Fruit fly (Drosophila melanogaster) whole organism, embryonic: Measurements from ENCODE around the gene CG18135.

Experiments
- ATbp ChIP-seq: fragments of 200-800 bp; sonication (Bioruptor generic); optimal IDR thresholded peaks from 2 replicates; lab custom pipeline; 2017; ENCODE audit warnings: missing biosample characterization, mild to moderate bottlenecking, missing genetic modification characterization, missing genetic modification reagents
- Asciz ChIP-seq: fragments of 200-800 bp; sonication (Bioruptor generic); optimal IDR thresholded peaks from 2 replicates; lab custom pipeline; 2017; ENCODE audit warnings: missing biosample characterization, mild to moderate bottlenecking, missing genetic modification characterization, missing genetic modification reagents
- B-H1 ChIP-seq: fragments of 200-800 bp; sonication (Bioruptor generic); IDR thresholded peaks from 3 replicates; pipeline ENCODE4 v1.3.6; 2022; ENCODE audit warnings: missing biosample characterization, missing genetic modification characterization
- BEAF-32 ChIP-seq: fragments of 200-800 bp; sonication (Bioruptor generic); optimal IDR thresholded peaks from 3 replicates; lab custom pipeline; 2017; ENCODE audit warnings: missing biosample characterization, missing genetic modification characterization, mild to moderate bottlenecking, moderate library complexity, missing genetic modification reagents
- Blimp-1 ChIP-seq: fragments of 200-800 bp; sonication (Bioruptor generic); optimal IDR thresholded peaks from 3 replicates; lab custom pipeline; 2018; ENCODE audit warnings: missing biosample characterization, missing genetic modification characterization, mild to moderate bottlenecking, moderate library complexity, missing genetic modification reagents
- CG11560 ChIP-seq: fragments of 200-800 bp; sonication (Bioruptor generic); IDR thresholded peaks from 3 replicates; pipeline ENCODE4 v1.3.6; 2022; ENCODE audit warnings: missing biosample characterization, missing genetic modification characterization
- CG12769 ChIP-seq: fragments of 200-800 bp; sonication (Bioruptor generic); optimal IDR thresholded peaks from 2 replicates; lab custom pipeline; 2019; ENCODE audit warnings: missing biosample characterization, mild to moderate bottlenecking, missing genetic modification characterization, moderate library complexity
- CG16863 ChIP-seq: fragments of 200-800 bp; sonication (Bioruptor generic); optimal IDR thresholded peaks from 3 replicates; lab custom pipeline; 2016; ENCODE audit warnings: missing biosample characterization, missing genetic modification characterization
- CG17186 ChIP-seq: fragments of 200-800 bp; sonication (Bioruptor generic); optimal IDR thresholded peaks from 3 replicates; lab custom pipeline; 2017; ENCODE audit warnings: missing biosample characterization, missing genetic modification reagents, missing genetic modification characterization
- CG18262 ChIP-seq: fragments of 200-800 bp; optimal IDR thresholded peaks from 3 replicates; lab custom pipeline; 2019; ENCODE audit warnings: missing biosample characterization, mild to moderate bottlenecking, missing genetic modification characterization, moderate library complexity
- CG4404 ChIP-seq: fragments of 200-800 bp; sonication (Bioruptor generic); IDR thresholded peaks from 2 replicates; pipeline ENCODE4 v1.3.6; 2022; ENCODE audit warnings: missing biosample characterization, missing genetic modification characterization
- CG4707 ChIP-seq: fragments of 200-800 bp; sonication (Bioruptor generic); optimal IDR thresholded peaks from 2 replicates; lab custom pipeline; 2018; ENCODE audit warnings: missing biosample characterization, mild to moderate bottlenecking, missing genetic modification characterization, moderate library complexity
- CG5180 ChIP-seq: fragments of 200-800 bp; sonication (Bioruptor generic); optimal IDR thresholded peaks from 3 replicates; lab custom pipeline; 2017; ENCODE audit warnings: missing biosample characterization, missing genetic modification characterization, mild to moderate bottlenecking, moderate library complexity, missing genetic modification reagents
- CG6175 ChIP-seq: fragments of 200-800 bp; sonication (Bioruptor generic); IDR thresholded peaks from 3 replicates; pipeline ENCODE4 v1.3.6; 2022; ENCODE audit warnings: missing biosample characterization, missing genetic modification characterization
- CG6854 ChIP-seq: fragments of 200-800 bp; sonication (Bioruptor generic); optimal IDR thresholded peaks from 3 replicates; lab custom pipeline; 2017; ENCODE audit warnings: missing biosample characterization, mild to moderate bottlenecking, missing genetic modification characterization
- CG9876 ChIP-seq: fragments of 200-800 bp; sonication (Bioruptor generic); optimal IDR thresholded peaks from 2 replicates; lab custom pipeline; 2016; ENCODE audit warnings: missing biosample characterization, missing genetic modification characterization
- Deaf1 ChIP-seq: fragments of 200-800 bp; optimal IDR thresholded peaks from 3 replicates; lab custom pipeline; 2019; ENCODE audit warnings: missing biosample characterization, mild to moderate bottlenecking, missing genetic modification characterization, moderate library complexity
- Dll ChIP-seq: fragments of 200-800 bp; sonication (Bioruptor generic); IDR thresholded peaks from 4 replicates; pipeline ENCODE4 v1.3.6; 2022; ENCODE audit warnings: missing biosample characterization, missing genetic modification characterization; ENCODE audit not compliant: partially characterized antibody
- Drgx ChIP-seq: fragments of 200-800 bp; sonication (Bioruptor generic); IDR thresholded peaks from 2 replicates; pipeline ENCODE4 v1.3.6; 2022; ENCODE audit warnings: missing biosample characterization, missing genetic modification characterization
- HmgD ChIP-seq: fragments of 200-800 bp; sonication (Bioruptor generic); optimal IDR thresholded peaks from 3 replicates; lab custom pipeline; 2016; ENCODE audit warnings: missing biosample characterization, missing genetic modification characterization
- Hr78 ChIP-seq, 2 experiments: fragments of 200-800 bp in 1 of 2; fragments of >200 bp in 1 of 2; sonication (Bioruptor generic) in 1 of 2; optimal IDR thresholded peaks; 2 replicates each; lab custom pipeline; 2017 to 2019; ENCODE audit warnings: missing biosample characterization in 2 of 2, missing genetic modification characterization in 2 of 2, mild to moderate bottlenecking in 1 of 2, moderate library complexity in 1 of 2
- Lpt ChIP-seq: fragments of >200 bp; optimal IDR thresholded peaks from 2 replicates; lab custom pipeline; 2018; ENCODE audit warnings: missing biosample characterization, missing genetic modification characterization
- Vsx1 ChIP-seq: fragments of 200-800 bp; sonication (Bioruptor generic); optimal IDR thresholded peaks from 2 replicates; lab custom pipeline; 2017; ENCODE audit warnings: missing biosample characterization, mild to moderate bottlenecking, missing genetic modification characterization, missing genetic modification reagents
- ash1 ChIP-seq: fragments of 200-800 bp; sonication (Bioruptor generic); optimal IDR thresholded peaks from 2 replicates; lab custom pipeline; 2018; ENCODE audit warnings: missing biosample characterization, mild to moderate bottlenecking, missing genetic modification characterization
- btn ChIP-seq: fragments of 200-800 bp; sonication (Bioruptor generic); optimal IDR thresholded peaks from 2 replicates; lab custom pipeline; 2016; ENCODE audit warnings: missing biosample characterization, missing genetic modification characterization
- crc ChIP-seq: fragments of 200-800 bp; sonication (Bioruptor generic); optimal IDR thresholded peaks from 2 replicates; lab custom pipeline; 2016; ENCODE audit warnings: missing biosample characterization, missing genetic modification characterization
- gem ChIP-seq: fragments of 200-800 bp; sonication (Bioruptor generic); optimal IDR thresholded peaks from 2 replicates; lab custom pipeline; 2019; ENCODE audit warnings: missing biosample characterization, mild to moderate bottlenecking, missing genetic modification characterization, moderate library complexity
- gro ChIP-seq: fragments of 200-800 bp; sonication (Bioruptor generic); optimal IDR thresholded peaks from 2 replicates; lab custom pipeline; 2016; ENCODE audit warnings: missing biosample characterization, missing genetic modification characterization
- her ChIP-seq: fragments of 200-800 bp; sonication (Bioruptor generic); optimal IDR thresholded peaks from 2 replicates; lab custom pipeline; 2016; ENCODE audit warnings: missing biosample characterization, missing genetic modification characterization
- inv ChIP-seq: fragments of 200-800 bp; sonication (Bioruptor generic); IDR thresholded peaks from 2 replicates; pipeline ENCODE4 v1.3.6; 2022; ENCODE audit warnings: missing biosample characterization, missing genetic modification characterization; ENCODE audit not compliant: partially characterized antibody
- jing ChIP-seq: fragments of 200-800 bp; sonication (Bioruptor generic); optimal IDR thresholded peaks from 2 replicates; lab custom pipeline; 2018; ENCODE audit warnings: missing biosample characterization, mild to moderate bottlenecking, missing genetic modification characterization
- kni ChIP-seq: fragments of 200-800 bp; sonication (Bioruptor generic); optimal IDR thresholded peaks from 3 replicates; lab custom pipeline; 2017; ENCODE audit warnings: mild to moderate bottlenecking, missing biosample characterization, missing genetic modification reagents, missing genetic modification characterization
- lab ChIP-seq: fragments of 200-800 bp; sonication (Bioruptor generic); optimal IDR thresholded peaks from 3 replicates; lab custom pipeline; 2017; ENCODE audit warnings: missing biosample characterization, missing genetic modification characterization, mild to moderate bottlenecking, moderate library complexity, missing genetic modification reagents
- mld ChIP-seq: fragments of 200-800 bp; sonication (Bioruptor generic); IDR thresholded peaks from 3 replicates; pipeline ENCODE4 v1.3.6; 2022; ENCODE audit warnings: missing biosample characterization, missing genetic modification characterization; ENCODE audit not compliant: partially characterized antibody
- odd ChIP-seq: fragments of 200-800 bp; sonication (Bioruptor generic); optimal IDR thresholded peaks from 2 replicates; lab custom pipeline; 2017; ENCODE audit warnings: missing biosample characterization, mild to moderate bottlenecking, missing genetic modification characterization
- otp ChIP-seq: fragments of 200-800 bp; sonication (Bioruptor generic); IDR thresholded peaks from 3 replicates; pipeline ENCODE4, ENCODE4 v1.3.6; 2022; ENCODE audit warnings: missing biosample characterization, missing genetic modification characterization
- pan ChIP-seq, 4 experiments: fragments of >200 bp in 3 of 4; fragments of 200-800 bp in 1 of 4; sonication (Bioruptor generic) in 1 of 4; optimal IDR thresholded peaks in 3 of 4; IDR thresholded peaks in 1 of 4; 2 replicates each; pipeline versions ENCODE4 v1.3.6 to Lab custom; 2017 to 2022; ENCODE audit warnings: missing biosample characterization in 2 of 4, missing genetic modification characterization in 2 of 4, mixed read lengths in 1 of 4
- pho ChIP-seq: fragments of 200-800 bp; sonication (Bioruptor generic); optimal IDR thresholded peaks from 2 replicates; lab custom pipeline; 2016; ENCODE audit warnings: missing biosample characterization, missing genetic modification characterization
- pnt ChIP-seq: fragments of 200-800 bp; sonication (Bioruptor generic); optimal IDR thresholded peaks from 3 replicates; lab custom pipeline; 2016; ENCODE audit warnings: missing biosample characterization, missing genetic modification characterization
- pros ChIP-seq: fragments of 200-800 bp; sonication (Bioruptor generic); optimal IDR thresholded peaks from 3 replicates; lab custom pipeline; 2019; ENCODE audit warnings: missing biosample characterization, mild to moderate bottlenecking, missing genetic modification characterization, moderate library complexity
- row ChIP-seq: fragments of 200-800 bp; sonication (Bioruptor generic); IDR thresholded peaks from 3 replicates; pipeline ENCODE4 v1.3.6; 2022; ENCODE audit warnings: missing biosample characterization, missing genetic modification characterization
- sd ChIP-seq: fragments of 200-800 bp; sonication (Bioruptor generic); optimal IDR thresholded peaks from 3 replicates; lab custom pipeline; 2018; ENCODE audit warnings: missing biosample characterization, mild to moderate bottlenecking, missing genetic modification characterization, moderate library complexity
- sens ChIP-seq: fragments of 200-800 bp; sonication (Bioruptor generic); peaks from one replicate; lab custom pipeline; 2016; ENCODE audit warnings: missing biosample characterization, missing genetic modification characterization
- slou ChIP-seq: fragments of 200-800 bp; sonication (Bioruptor generic); optimal IDR thresholded peaks from 3 replicates; lab custom pipeline; 2016; ENCODE audit warnings: missing biosample characterization, missing genetic modification characterization
- tup ChIP-seq: fragments of 200-800 bp; sonication (Bioruptor generic); optimal IDR thresholded peaks from 2 replicates; lab custom pipeline; 2016; ENCODE audit warnings: missing biosample characterization, mild to moderate bottlenecking, missing genetic modification characterization, moderate library complexity
- twi ChIP-seq: fragments of 200-800 bp; optimal IDR thresholded peaks from 2 replicates; lab custom pipeline; 2019; ENCODE audit warnings: missing biosample characterization, mild to moderate bottlenecking, missing genetic modification characterization, moderate library complexity
- vvl ChIP-seq: fragments of 200-800 bp; sonication (Bioruptor generic); IDR thresholded peaks from 2 replicates; pipeline ENCODE4 v1.3.6; 2022; ENCODE audit warnings: missing biosample characterization, missing genetic modification characterization
- zen2 ChIP-seq: fragments of 200-800 bp; sonication (Bioruptor generic); IDR thresholded peaks from 3 replicates; pipeline ENCODE4 v1.3.6; 2022; ENCODE audit warnings: missing biosample characterization, missing genetic modification characterization; ENCODE audit not compliant: partially characterized antibody

Gene CG18135

DNA sequence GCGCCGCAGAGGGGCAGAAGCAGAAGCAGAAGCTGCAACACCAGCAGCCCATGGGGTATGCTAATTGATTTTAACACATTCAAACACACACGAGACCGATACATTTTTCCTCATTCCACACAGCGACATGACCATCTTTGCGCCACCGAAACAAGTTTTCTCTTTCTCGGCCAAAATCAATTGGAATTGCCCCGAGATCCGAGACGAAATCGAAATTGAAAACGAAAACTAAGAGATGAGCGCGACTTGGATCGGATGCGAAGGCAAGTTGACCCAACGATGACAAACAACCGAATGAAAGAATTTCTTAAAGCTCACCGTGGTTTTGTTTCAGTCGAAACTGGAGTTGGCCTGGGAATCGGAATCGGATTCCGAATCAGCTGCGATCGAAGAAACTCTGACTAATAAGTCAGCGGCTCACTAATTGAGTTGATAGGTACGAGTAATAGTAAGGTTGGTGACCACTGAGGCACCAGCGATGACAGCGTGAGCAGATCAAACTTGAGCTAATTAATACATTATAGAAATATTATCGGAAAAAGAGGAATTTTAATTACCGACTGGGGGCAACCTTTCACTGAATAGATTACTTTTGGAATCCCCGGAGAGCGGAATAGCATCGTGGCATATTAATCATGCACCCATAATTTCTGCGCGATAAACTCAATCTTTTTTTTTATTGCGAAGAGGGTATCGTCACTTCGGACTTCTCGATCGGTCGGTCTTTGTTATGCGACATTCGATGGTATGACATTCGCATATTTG, 9.8 kb downstream of the CG18135 start, which contains the start of gene CG11619:
CG11619 (minus strand) TSS at position 269 of the 765 bp plus-strand sequence.
- peak; percentile 43; the same call in 1 of the 3 replicates for TF ChIP-seq otp
- no peak for TF ChIP-seq HmgD (GFP tag; lab: Kevin White, UChicago)
- no peak for TF ChIP-seq CG11560 (tag; lab: Robert Waterston, UW)
- peak; percentile 38 for TF ChIP-seq sens (GFP tag; lab: Kevin White, UChicago)
- peak; percentile 27 for TF ChIP-seq sd (tag; lab: Kevin White, UChicago)
- TF ChIP-seq vvl (GFP tag; lab: Robert Waterston, UW), result 0 out of 2 replicates have a peak, but pooled peaks have one; percentile 37
- no peak for TF ChIP-seq Asciz
- 0 out of 4 replicates have a peak, but pooled peaks have one; percentile 20 for TF ChIP-seq Dll (GFP tag; lab: Robert Waterston, UW)
- peak; percentile 88 for TF ChIP-seq pros
- no peak for TF ChIP-seq pho (GFP tag; lab: Kevin White, UChicago)
- TF ChIP-seq CG4707 (GFP tag; lab: Kevin White, UChicago), result no peak
- TF ChIP-seq row (GFP tag; lab: Robert Waterston, UW), result peak; percentile 10; the same call in 1 of the 3 replicates
- peak; percentile 10 for TF ChIP-seq gem (tag; lab: Kevin White, UChicago)
- no peak for TF ChIP-seq CG4404
- peak; percentile 93 for TF ChIP-seq Blimp-1 (GFP tag; lab: Kevin White, UChicago)
- TF ChIP-seq slou, result no peak
- no peak for TF ChIP-seq odd (GFP tag; lab: Kevin White, UChicago)
- no peak for TF ChIP-seq crc (GFP tag; lab: Kevin White, UChicago)
- TF ChIP-seq CG16863 (GFP tag; lab: Kevin White, UChicago), result no peak
- peak; percentile 32 for TF ChIP-seq Deaf1 (tag; lab: Kevin White, UChicago)
- TF ChIP-seq Hr78 (GFP tag; optimal IDR thresholded peaks at IDR 0.05; lab: Kevin White, UChicago), result peak in 1 of 2 experiments; percentile 44
- TF ChIP-seq CG12769 (tag; lab: Kevin White, UChicago), result peak; percentile 34
- peak; percentile 17 for TF ChIP-seq BEAF-32 (GFP tag; lab: Kevin White, UChicago)
- TF ChIP-seq kni (GFP tag; lab: Kevin White, UChicago), result peak; percentile 48
- TF ChIP-seq Vsx1 (GFP tag; lab: Kevin White, UChicago), result peak; percentile 8
- TF ChIP-seq jing, result no peak
- TF ChIP-seq tup (GFP tag; lab: Kevin White, UChicago), result no peak
- peak; percentile 70; the same call in 2 of the 3 replicates for TF ChIP-seq CG6175 (GFP tag; lab: Robert Waterston, UW)
- no peak for TF ChIP-seq lab (GFP tag; lab: Kevin White, UChicago)
- TF ChIP-seq ash1 (GFP tag; lab: Kevin White, UChicago), result no peak
- no peak for TF ChIP-seq CG17186 (GFP tag; lab: Kevin White, UChicago)

DNA sequence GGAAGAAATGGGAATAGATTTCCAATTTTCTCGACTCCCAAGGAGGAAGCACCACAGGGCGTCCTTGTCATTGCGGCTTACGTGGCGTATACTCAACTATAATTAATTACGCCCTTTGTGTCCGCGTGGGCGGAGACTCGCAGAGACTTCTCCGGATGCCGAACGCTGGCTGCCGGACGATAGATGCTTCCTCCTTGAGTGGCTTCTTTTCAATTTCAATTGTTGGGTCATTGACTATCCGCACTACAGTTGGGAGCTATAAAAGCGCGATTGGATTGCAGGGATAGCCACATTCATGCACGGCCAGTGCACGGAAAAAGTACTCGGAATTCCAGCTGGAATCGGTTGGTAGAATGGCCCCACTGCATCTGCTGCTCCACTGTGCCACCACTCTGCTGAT, 13.4 kb downstream of the CG18135 start, which contains the start of gene CG14075:
CG14075 (plus strand) TSS at position 301 of the 400 bp plus-strand sequence.
- no peak for TF ChIP-seq ATbp (GFP tag; lab: Kevin White, UChicago)
- TF ChIP-seq her (GFP tag; lab: Kevin White, UChicago), result no peak
- no peak for TF ChIP-seq Lpt
- no peak for TF ChIP-seq CG5180 (GFP tag; lab: Kevin White, UChicago)
- no peak for TF ChIP-seq CG18262 (tag; lab: Kevin White, UChicago)
- no peak for TF ChIP-seq CG9876 (GFP tag; lab: Kevin White, UChicago)
- TF ChIP-seq pan (optimal IDR thresholded peaks at IDR 0.05; lab: Kevin White, UChicago), result no peak
- no peak for TF ChIP-seq pan (GFP tag; optimal IDR thresholded peaks at IDR 0.05 in 1 of 2, IDR thresholded peaks at IDR 0.05 in 1 of 2)
- TF ChIP-seq mld (GFP tag; lab: Robert Waterston, UW), result no peak
- TF ChIP-seq zen2 (GFP tag; lab: Robert Waterston, UW), result no peak
- no peak for TF ChIP-seq gem (tag; lab: Kevin White, UChicago)
- TF ChIP-seq gro (GFP tag; lab: Kevin White, UChicago), result no peak
- TF ChIP-seq CG6854 (GFP tag; lab: Kevin White, UChicago), result no peak
- TF ChIP-seq B-H1 (GFP tag; lab: Robert Waterston, UW), result no peak
- TF ChIP-seq pnt (GFP tag; lab: Kevin White, UChicago), result no peak
- no peak for TF ChIP-seq jing
- no peak for TF ChIP-seq twi (tag; lab: Kevin White, UChicago)
- TF ChIP-seq Drgx (GFP tag; lab: Robert Waterston, UW), result no peak
- no peak for TF ChIP-seq btn
- no peak for TF ChIP-seq inv (GFP tag; lab: Robert Waterston, UW)
